Worm (Caenorhabditis elegans) whole organism, late embryonic: ENCODE results near the gene F53A2.9.

ENCODE experiments used
- ama-1 ChIP-seq: fragments of 150-350 bp; optimal IDR thresholded peaks from 2 replicates; lab custom pipeline; 2014
- ceh-9 ChIP-seq: sonication (generic microtip); optimal IDR thresholded peaks from 2 replicates; lab custom pipeline; 2016; ENCODE audit warnings: mild to moderate bottlenecking, missing genetic modification characterization, inconsistent platforms, missing compliant biosample characterization
- dve-1 ChIP-seq: sonication (generic microtip); optimal IDR thresholded peaks from 2 replicates; lab custom pipeline; 2017; ENCODE audit warnings: antibody characterized with exemption, mild to moderate bottlenecking, missing genetic modification characterization, missing compliant biosample characterization
- sox-4 ChIP-seq: sonication (generic microtip); optimal IDR thresholded peaks from 2 replicates; lab custom pipeline; 2017; ENCODE audit warnings: mild to moderate bottlenecking, missing genetic modification characterization, inconsistent platforms, missing compliant biosample characterization

DNA sequence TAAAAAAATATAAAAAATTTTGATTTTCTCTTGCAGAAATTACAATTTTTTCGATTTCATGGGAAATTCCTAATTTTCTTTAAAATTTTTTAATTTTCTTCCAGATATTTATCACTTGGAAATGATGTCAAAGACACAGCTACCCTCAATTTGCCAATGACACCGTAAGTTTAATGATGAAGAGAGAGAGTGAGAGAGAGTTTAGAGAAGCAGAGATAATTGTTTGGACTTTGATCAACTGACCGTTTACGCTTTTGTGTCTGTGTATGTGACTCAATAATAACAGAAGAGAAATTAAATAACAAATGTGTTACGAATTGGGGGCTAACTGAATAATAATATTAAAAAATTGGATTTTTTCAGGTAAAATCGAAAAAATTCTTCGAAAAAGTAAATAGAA, 48.6 kb downstream of the F53A2.9 start:
- TF ChIP-seq sox-4 (no peak), ama-1 (lab: Kevin White, UChicago) (no peak), ceh-9 (no peak), dve-1 (tag; lab: Kevin White, UChicago) (no peak)
